Fruit fly (Drosophila melanogaster): ENCODE measurements around the gene CG10680.

The CG10680 gene

dm6 chr2L:19935085-19935846 lies 28.7 kb upstream of the CG10680 start (continued):
- TF ChIP-seq org-1 (GFP tag; optimal IDR thresholded peaks at IDR 0.05) (no peak), oc (tag; optimal IDR thresholded peaks at IDR 0.05) (peak; percentile 42), lilli (GFP tag; optimal IDR thresholded peaks at IDR 0.05) (no peak), Spps (tag; optimal IDR thresholded peaks at IDR 0.05) (no peak), zfh1 (GFP tag; IDR thresholded peaks at IDR 0.05) (peak; percentile 46; the same call in 2 of the 3 replicates), grau (tag; optimal IDR thresholded peaks at IDR 0.05) (peak; percentile 40), btn (GFP tag; optimal IDR thresholded peaks at IDR 0.05) (no peak), CG14014 (GFP tag; IDR thresholded peaks at IDR 0.05) (peak; percentile 23; the same call in 1 of the 2 replicates), CG6791 (GFP tag; IDR thresholded peaks at IDR 0.05; ENCODE audit: partially characterized antibody) (peak; percentile 77), CG18619 (GFP tag; optimal IDR thresholded peaks at IDR 0.05) (peak; percentile 10), CG7271 (tag; optimal IDR thresholded peaks at IDR 0.05) (no peak), phol (tag; optimal IDR thresholded peaks at IDR 0.05) (no peak), Sin3A (optimal IDR thresholded peaks at IDR 0.05) (no peak), eve (GFP tag; optimal IDR thresholded peaks at IDR 0.05) (peak in 1 of 2 experiments; percentile 5), Dbx (GFP tag; IDR thresholded peaks at IDR 0.05) (peak; percentile 44; the same call in 1 of the 3 replicates), CG2678 (tag; optimal IDR thresholded peaks at IDR 0.05) (peak; percentile 27), luna (GFP tag; optimal IDR thresholded peaks at IDR 0.05) (no peak), CG7928 (GFP tag; optimal IDR thresholded peaks at IDR 0.05) (no peak), gem (tag; optimal IDR thresholded peaks at IDR 0.05) (no peak), CG42726 (GFP tag; IDR thresholded peaks at IDR 0.05; ENCODE audit: partially characterized antibody) (peak; percentile 81), CG12155 (GFP tag; optimal IDR thresholded peaks at IDR 0.05) (no peak), danr (GFP tag; IDR thresholded peaks at IDR 0.05) (no peak), chinmo (GFP tag; IDR thresholded peaks at IDR 0.05; ENCODE audit: partially characterized antibody) (peak; percentile 97), jigr1 (GFP tag; IDR thresholded peaks at IDR 0.05) (no peak), dmrt11E (tag; optimal IDR thresholded peaks at IDR 0.05) (no peak), sob (GFP tag; IDR thresholded peaks at IDR 0.05) (peak; percentile 70), pros (GFP tag; optimal IDR thresholded peaks at IDR 0.05) (peak; percentile 48), CG11723 (GFP tag; optimal IDR thresholded peaks at IDR 0.05) (no peak), CG17912 (GFP tag; optimal IDR thresholded peaks at IDR 0.05) (peak; percentile 19), unc-4 (GFP tag; IDR thresholded peaks at IDR 0.05; ENCODE audit: partially characterized antibody) (no peak), CG9932 (GFP tag; IDR thresholded peaks at IDR 0.05) (0 out of 2 replicates have a peak, but pooled peaks have one; percentile 24), HmgZ (tag; optimal IDR thresholded peaks at IDR 0.05) (peak; percentile 70), amos (GFP tag; IDR thresholded peaks at IDR 0.05; ENCODE audit: partially characterized antibody) (peak; percentile 64), Kr (GFP tag; optimal IDR thresholded peaks at IDR 0.05) (no peak), p53 (GFP tag; optimal IDR thresholded peaks at IDR 0.05) (no peak), CG2129 (GFP tag; IDR thresholded peaks at IDR 0.05; ENCODE audit: partially characterized antibody) (no peak), CG14965 (GFP tag; optimal IDR thresholded peaks at IDR 0.05; ENCODE audit: borderline replicate concordance) (no peak), CG6254 (GFP tag; optimal IDR thresholded peaks at IDR 0.05) (no peak), CG13296 (GFP tag; optimal IDR thresholded peaks at IDR 0.05) (no peak), bcd (GFP tag; optimal IDR thresholded peaks at IDR 0.05) (no peak), unpg (GFP tag; optimal IDR thresholded peaks at IDR 0.05) (no peak), Atf6 (GFP tag; IDR thresholded peaks at IDR 0.05) (peak; percentile 52; the same call in 1 of the 2 replicates), CrebB (tag; optimal IDR thresholded peaks at IDR 0.05) (peak; percentile 70), ap (GFP tag; IDR thresholded peaks at IDR 0.05) (no peak), CG31365 (tag; optimal IDR thresholded peaks at IDR 0.05) (no peak), zfh2 (GFP tag; optimal IDR thresholded peaks at IDR 0.05) (peak; percentile 4), NC2β (GFP tag; optimal IDR thresholded peaks at IDR 0.05) (no peak), cg (GFP tag; optimal IDR thresholded peaks at IDR 0.05) (peak; percentile 45), CG9215 (GFP tag; IDR thresholded peaks at IDR 0.05) (no peak)

Measured in whole organism, embryonic.